Fruit fly (Drosophila melanogaster) S2 (cell line): ENCODE measurements around the gene tadr.

Experiments used
- CG8478 ChIP-seq: fragments of >200 bp; optimal IDR thresholded peaks from 2 replicates; lab custom pipeline; 2018
- CTCF ChIP-seq, 2 experiments: fragments of >200 bp; optimal IDR thresholded peaks; 2 replicates each; lab custom pipeline; 2018

DNA sequence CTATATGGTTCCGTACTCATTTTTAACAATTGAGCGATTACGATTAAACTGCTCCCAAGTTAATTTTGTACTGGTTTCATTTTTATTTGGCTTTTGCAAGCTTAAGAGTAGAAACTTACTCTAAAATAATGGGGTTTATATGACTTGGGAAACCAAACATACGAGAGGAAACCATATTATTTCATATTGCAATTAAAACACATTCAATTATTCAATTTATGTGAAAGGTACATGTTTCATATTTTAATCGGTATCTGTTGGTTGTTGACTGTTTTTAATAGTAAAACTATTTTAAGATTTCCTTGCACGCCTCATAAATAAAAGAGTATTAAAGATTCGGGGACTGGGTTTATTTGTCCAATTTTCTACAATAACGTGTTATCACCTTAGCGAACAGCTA, 9.1 kb downstream of the tadr start, which contains the start of gene CG33510:
- no peak for TF ChIP-seq CTCF (optimal IDR thresholded peaks at IDR 0.05; lab: Kevin White, UChicago)
- no peak for TF ChIP-seq CG8478 (lab: Kevin White, UChicago)
